Fruit fly (Drosophila melanogaster): ENCODE results near the gene CG13258.

CG13258 gene

dm6 chr2L:16287006-16287601 lies 5.7 kb downstream of the CG13258 start:
- peak in 1 of 2 experiments; percentile 18 for TF ChIP-seq dl (GFP tag; optimal IDR thresholded peaks at IDR 0.05; ENCODE audit: insufficient read depth in 1 of 2, partially characterized antibody in 2 of 2)
- TF ChIP-seq dmrt93B (GFP tag; optimal IDR thresholded peaks at IDR 0.05), result no peak

dm6 chr2L:16286360-16287005 lies 6.3 kb downstream of the CG13258 start:
- TF ChIP-seq N (GFP tag; optimal IDR thresholded peaks at IDR 0.05) (no peak), CG32264 (GFP tag; optimal IDR thresholded peaks at IDR 0.05) (peak; percentile 40), Hnf4 (GFP tag; optimal IDR thresholded peaks at IDR 0.05) (peak; percentile 17), br (GFP tag; optimal IDR thresholded peaks at IDR 0.05) (peak; percentile 72), Dif (GFP tag; optimal IDR thresholded peaks at IDR 0.05; ENCODE audit: partially characterized antibody) (peak; percentile 82), sage (GFP tag; optimal IDR thresholded peaks at IDR 0.05) (peak; percentile 70), woc (GFP tag; optimal IDR thresholded peaks at IDR 0.05) (no peak), foxo (GFP tag; optimal IDR thresholded peaks at IDR 0.05) (peak; percentile 61 to 74), ey (GFP tag; optimal IDR thresholded peaks at IDR 0.05) (peak; percentile 46), OdsH (GFP tag; optimal IDR thresholded peaks at IDR 0.05) (peak; percentile 47), dl (GFP tag; optimal IDR thresholded peaks at IDR 0.05; ENCODE audit: insufficient read depth in 1 of 2, partially characterized antibody in 2 of 2) (peak; percentile 53 to 72), h (GFP tag; optimal IDR thresholded peaks at IDR 0.05) (peak; percentile 63), pan (optimal IDR thresholded peaks at IDR 0.05) (no peak), Vsx2 (GFP tag; optimal IDR thresholded peaks at IDR 0.05; ENCODE audit: partially characterized antibody) (no peak), Hr78 (GFP tag; optimal IDR thresholded peaks at IDR 0.05) (no peak), Hr83 (GFP tag; optimal IDR thresholded peaks at IDR 0.05; ENCODE audit: poor library complexity, severe bottlenecking) (peak; percentile 57), dmrt93B (GFP tag; optimal IDR thresholded peaks at IDR 0.05) (peak; percentile 21), brk (GFP tag; optimal IDR thresholded peaks at IDR 0.05) (peak; percentile 72), sv (GFP tag; optimal IDR thresholded peaks at IDR 0.05) (peak; percentile 41), Rel (GFP tag; optimal IDR thresholded peaks at IDR 0.05) (no peak), Rel (tag; optimal IDR thresholded peaks at IDR 0.05) (peak; percentile 44), Dfd (GFP tag; optimal IDR thresholded peaks at IDR 0.05) (no peak), HLH106 (tag; optimal IDR thresholded peaks at IDR 0.05) (peak; percentile 59), tai (GFP tag; optimal IDR thresholded peaks at IDR 0.05) (no peak), rgr (GFP tag; optimal IDR thresholded peaks at IDR 0.05) (peak; percentile 70), psq (GFP tag; optimal IDR thresholded peaks at IDR 0.05) (peak; percentile 93), CrebA (GFP tag; optimal IDR thresholded peaks at IDR 0.05; ENCODE audit: borderline replicate concordance) (peak; percentile 86), Jra (GFP tag; optimal IDR thresholded peaks at IDR 0.05) (peak; percentile 50), Sp1 (GFP tag; optimal IDR thresholded peaks at IDR 0.05) (peak; percentile 51), CG9705 (GFP tag; optimal IDR thresholded peaks at IDR 0.05) (no peak), dsf (GFP tag; optimal IDR thresholded peaks at IDR 0.05; ENCODE audit: borderline replicate concordance) (peak; percentile 42), fru (GFP tag; optimal IDR thresholded peaks at IDR 0.05) (peak; percentile 69)

- TF ChIP-seq psq (GFP tag; optimal IDR thresholded peaks at IDR 0.05) (peak; percentile 74), Dfd (GFP tag; optimal IDR thresholded peaks at IDR 0.05) (no peak), pan (optimal IDR thresholded peaks at IDR 0.05) (no peak), Sp1 (GFP tag; optimal IDR thresholded peaks at IDR 0.05) (peak; percentile 89), CG9705 (GFP tag; optimal IDR thresholded peaks at IDR 0.05) (peak; percentile 63), Jra (GFP tag; optimal IDR thresholded peaks at IDR 0.05) (peak; percentile 60), Mio (GFP tag; optimal IDR thresholded peaks at IDR 0.05) (peak; percentile 17), dmrt93B (GFP tag; optimal IDR thresholded peaks at IDR 0.05) (peak; percentile 72), CrebA (GFP tag; optimal IDR thresholded peaks at IDR 0.05; ENCODE audit: borderline replicate concordance) (peak; percentile 48), Hr78 (GFP tag; optimal IDR thresholded peaks at IDR 0.05) (no peak), tai (GFP tag; optimal IDR thresholded peaks at IDR 0.05) (peak; percentile 71), GATAd (GFP tag; optimal IDR thresholded peaks at IDR 0.05) (peak; percentile 2), rgr (GFP tag; optimal IDR thresholded peaks at IDR 0.05) (peak; percentile 91), Rel (GFP tag; optimal IDR thresholded peaks at IDR 0.05) (no peak), Rel (tag; optimal IDR thresholded peaks at IDR 0.05) (peak; percentile 56), OdsH (GFP tag; optimal IDR thresholded peaks at IDR 0.05) (peak; percentile 80), Hnf4 (GFP tag; optimal IDR thresholded peaks at IDR 0.05) (peak; percentile 84), HLH106 (tag; optimal IDR thresholded peaks at IDR 0.05) (peak; percentile 92), Vsx2 (GFP tag; optimal IDR thresholded peaks at IDR 0.05; ENCODE audit: partially characterized antibody) (no peak), Dif (GFP tag; optimal IDR thresholded peaks at IDR 0.05; ENCODE audit: partially characterized antibody) (peak; percentile 39), foxo (GFP tag; optimal IDR thresholded peaks at IDR 0.05) (peak; percentile 33 to 89), CG32264 (GFP tag; optimal IDR thresholded peaks at IDR 0.05) (peak; percentile 83), usp (GFP tag; optimal IDR thresholded peaks at IDR 0.05) (no peak), dsf (GFP tag; optimal IDR thresholded peaks at IDR 0.05; ENCODE audit: borderline replicate concordance) (peak; percentile 11), Hr83 (GFP tag; optimal IDR thresholded peaks at IDR 0.05; ENCODE audit: poor library complexity, severe bottlenecking) (no peak), brk (GFP tag; optimal IDR thresholded peaks at IDR 0.05) (peak; percentile 37), fru (GFP tag; optimal IDR thresholded peaks at IDR 0.05) (peak; percentile 81), Abd-B (GFP tag; optimal IDR thresholded peaks at IDR 0.05) (no peak), lola (GFP tag; optimal IDR thresholded peaks at IDR 0.05) (no peak), woc (GFP tag; optimal IDR thresholded peaks at IDR 0.05) (no peak), jim (GFP tag; optimal IDR thresholded peaks at IDR 0.05) (no peak), sage (GFP tag; optimal IDR thresholded peaks at IDR 0.05) (peak; percentile 77), Myc (optimal IDR thresholded peaks at IDR 0.05) (no peak), h (GFP tag; optimal IDR thresholded peaks at IDR 0.05) (peak; percentile 91)
These were observed 7.0 kb downstream of the CG13258 start for dm6 chr2L:16285692-16286359.
